Fruit fly (Drosophila melanogaster) whole organism, wandering third instar larva: ENCODE measurements around the gene CG8051.

Experiments
- Abd-B ChIP-seq: fragments of >200 bp; optimal IDR thresholded peaks from 2 replicates; lab custom pipeline; 2017; ENCODE audit warnings: missing biosample characterization, missing genetic modification characterization
- CG32264 ChIP-seq: fragments of 200-800 bp; sonication (Bioruptor generic); optimal IDR thresholded peaks from 2 replicates; lab custom pipeline; 2016; ENCODE audit warnings: missing biosample characterization, missing genetic modification characterization
- CG9705 ChIP-seq: fragments of 200-800 bp; sonication (Bioruptor generic); optimal IDR thresholded peaks from 2 replicates; lab custom pipeline; 2018; ENCODE audit warnings: missing biosample characterization, mild to moderate bottlenecking, missing genetic modification characterization
- CrebA ChIP-seq: fragments of 200-800 bp; sonication (Bioruptor generic); optimal IDR thresholded peaks from 2 replicates; lab custom pipeline; 2016; ENCODE audit warnings: missing biosample characterization, mild to moderate bottlenecking, missing genetic modification characterization, borderline replicate concordance
- Dfd ChIP-seq: fragments of >200 bp; optimal IDR thresholded peaks from 2 replicates; lab custom pipeline; 2017; ENCODE audit warnings: missing biosample characterization, missing genetic modification characterization
- Dif ChIP-seq: fragments of 200-275, 200-300 bp; sonication (Bioruptor generic); optimal IDR thresholded peaks from 2 replicates; lab custom pipeline; 2018; ENCODE audit warnings: missing biosample characterization, missing genetic modification characterization; ENCODE audit not compliant: partially characterized antibody
- GATAd ChIP-seq: sonication (Bioruptor generic); optimal IDR thresholded peaks from 2 replicates; lab custom pipeline; 2016; ENCODE audit warnings: missing biosample characterization, missing genetic modification characterization
- HLH106 ChIP-seq: fragments of 200-800 bp; optimal IDR thresholded peaks from 3 replicates; lab custom pipeline; 2019; ENCODE audit warnings: missing biosample characterization, mild to moderate bottlenecking, missing genetic modification characterization, moderate library complexity
- Hnf4 ChIP-seq: fragments of 200-800 bp; sonication (Bioruptor generic); optimal IDR thresholded peaks from 2 replicates; lab custom pipeline; 2016; ENCODE audit warnings: missing biosample characterization, mild to moderate bottlenecking, missing genetic modification characterization
- Hr78 ChIP-seq: fragments of >200 bp; optimal IDR thresholded peaks from 2 replicates; lab custom pipeline; 2017; ENCODE audit warnings: missing biosample characterization, missing genetic modification characterization
- Hr83 ChIP-seq: fragments of 200-300 bp; sonication (Bioruptor generic); optimal IDR thresholded peaks from 2 replicates; lab custom pipeline; 2016; ENCODE audit warnings: missing biosample characterization, mild to moderate bottlenecking, missing genetic modification characterization, moderate library complexity; ENCODE audit not compliant: poor library complexity, severe bottlenecking
- Jra ChIP-seq: sonication (Bioruptor generic); optimal IDR thresholded peaks from 2 replicates; lab custom pipeline; 2016; ENCODE audit warnings: missing biosample characterization, missing genetic modification characterization
- Mio ChIP-seq: sonication (Bioruptor generic); optimal IDR thresholded peaks from 2 replicates; lab custom pipeline; 2016; ENCODE audit warnings: missing biosample characterization, missing genetic modification characterization
- Myc ChIP-seq: fragments of >200 bp; optimal IDR thresholded peaks from 2 replicates; lab custom pipeline; 2017
- N ChIP-seq: fragments of >200 bp; optimal IDR thresholded peaks from 2 replicates; lab custom pipeline; 2018; ENCODE audit warnings: missing biosample characterization, missing external identifiers, missing genetic modification characterization
- OdsH ChIP-seq: fragments of 200-800 bp; sonication (Bioruptor generic); optimal IDR thresholded peaks from 2 replicates; lab custom pipeline; 2016; ENCODE audit warnings: missing biosample characterization, mild to moderate bottlenecking, missing genetic modification characterization
- Rel ChIP-seq, 2 experiments: fragments of 200-800 bp; sonication (Bioruptor generic) in 1 of 2; optimal IDR thresholded peaks; 2 replicates in 1 of 2; 3 replicates in 1 of 2; lab custom pipeline; 2016 to 2019; ENCODE audit warnings: mild to moderate bottlenecking in 2 of 2, missing biosample characterization in 2 of 2, missing genetic modification characterization in 2 of 2, moderate library complexity in 1 of 2
- Sp1 ChIP-seq: fragments of 200-800 bp; sonication (Bioruptor generic); optimal IDR thresholded peaks from 3 replicates; lab custom pipeline; 2019; ENCODE audit warnings: missing biosample characterization, mild to moderate bottlenecking, missing genetic modification characterization, moderate library complexity
- Vsx2 ChIP-seq: fragments of 200-300, 225-300 bp; sonication (Bioruptor generic); optimal IDR thresholded peaks from 2 replicates; lab custom pipeline; 2018; ENCODE audit warnings: missing biosample characterization, missing genetic modification characterization; ENCODE audit not compliant: partially characterized antibody
- br ChIP-seq: fragments of 200-800 bp; sonication (Bioruptor generic); optimal IDR thresholded peaks from 2 replicates; lab custom pipeline; 2016; ENCODE audit warnings: missing biosample characterization, missing genetic modification characterization
- dl ChIP-seq, 2 experiments: fragments of 175-275, 200-275 bp in 1 of 2; fragments of 200-275 bp in 1 of 2; sonication (Bioruptor generic); optimal IDR thresholded peaks; lab custom pipeline; 2018; ENCODE audit warnings: mild to moderate bottlenecking in 2 of 2, missing biosample characterization in 2 of 2, missing genetic modification characterization in 2 of 2, moderate library complexity in 2 of 2; ENCODE audit not compliant: partially characterized antibody in 2 of 2, insufficient read depth in 1 of 2
- dmrt93B ChIP-seq: fragments of 200-800 bp; sonication (Bioruptor generic); optimal IDR thresholded peaks from 2 replicates; lab custom pipeline; 2018; ENCODE audit warnings: missing biosample characterization, mild to moderate bottlenecking, missing genetic modification characterization
- dsf ChIP-seq: sonication (Bioruptor generic); optimal IDR thresholded peaks from 2 replicates; lab custom pipeline; 2016; ENCODE audit warnings: missing biosample characterization, missing genetic modification characterization, borderline replicate concordance
- ey ChIP-seq: fragments of 200-800 bp; sonication (Bioruptor generic); optimal IDR thresholded peaks from 2 replicates; lab custom pipeline; 2016; ENCODE audit warnings: missing biosample characterization, missing genetic modification characterization
- foxo ChIP-seq, 2 experiments: fragments of 200-800 bp; sonication (Bioruptor generic); optimal IDR thresholded peaks; 2 replicates in 1 of 2; 3 replicates in 1 of 2; lab custom pipeline; 2016 to 2017; ENCODE audit warnings: missing biosample characterization in 2 of 2, missing genetic modification characterization in 2 of 2
- fru ChIP-seq: fragments of 200-800 bp; sonication (Bioruptor generic); optimal IDR thresholded peaks from 3 replicates; lab custom pipeline; 2016; ENCODE audit warnings: missing biosample characterization, mild to moderate bottlenecking, missing genetic modification characterization
- h ChIP-seq: fragments of 200-800 bp; sonication (Bioruptor generic); optimal IDR thresholded peaks from 3 replicates; lab custom pipeline; 2016; ENCODE audit warnings: missing biosample characterization, mild to moderate bottlenecking, missing genetic modification characterization
- jim ChIP-seq: fragments of 175-275, 200-325 bp; sonication (Bioruptor generic); optimal IDR thresholded peaks from 2 replicates; lab custom pipeline; 2016; ENCODE audit warnings: missing biosample characterization, mild to moderate bottlenecking, missing genetic modification characterization
- lola ChIP-seq: fragments of >200 bp; optimal IDR thresholded peaks from 2 replicates; lab custom pipeline; 2017; ENCODE audit warnings: missing biosample characterization, missing genetic modification characterization
- pan ChIP-seq: fragments of >200 bp; optimal IDR thresholded peaks from 2 replicates; lab custom pipeline; 2017
- psq ChIP-seq: fragments of 200-800 bp; sonication (Bioruptor generic); optimal IDR thresholded peaks from 3 replicates; lab custom pipeline; 2017; ENCODE audit warnings: missing biosample characterization, mild to moderate bottlenecking, missing genetic modification characterization, moderate library complexity
- rgr ChIP-seq: fragments of 200-800 bp; sonication (Bioruptor generic); optimal IDR thresholded peaks from 3 replicates; lab custom pipeline; 2016; ENCODE audit warnings: missing biosample characterization, mild to moderate bottlenecking, missing genetic modification characterization
- sv ChIP-seq: fragments of 200-800 bp; sonication (Bioruptor generic); optimal IDR thresholded peaks from 3 replicates; lab custom pipeline; 2016; ENCODE audit warnings: missing biosample characterization, missing genetic modification characterization
- tai ChIP-seq: sonication (Bioruptor generic); optimal IDR thresholded peaks from 2 replicates; lab custom pipeline; 2016; ENCODE audit warnings: missing biosample characterization, missing genetic modification characterization
- usp ChIP-seq: fragments of >200 bp; optimal IDR thresholded peaks from 2 replicates; lab custom pipeline; 2017; ENCODE audit warnings: missing biosample characterization, missing genetic modification characterization
- woc ChIP-seq: sonication (Bioruptor generic); optimal IDR thresholded peaks from 2 replicates; lab custom pipeline; 2016; ENCODE audit warnings: missing biosample characterization, mild to moderate bottlenecking, missing genetic modification characterization

CG8051 gene

DNA sequence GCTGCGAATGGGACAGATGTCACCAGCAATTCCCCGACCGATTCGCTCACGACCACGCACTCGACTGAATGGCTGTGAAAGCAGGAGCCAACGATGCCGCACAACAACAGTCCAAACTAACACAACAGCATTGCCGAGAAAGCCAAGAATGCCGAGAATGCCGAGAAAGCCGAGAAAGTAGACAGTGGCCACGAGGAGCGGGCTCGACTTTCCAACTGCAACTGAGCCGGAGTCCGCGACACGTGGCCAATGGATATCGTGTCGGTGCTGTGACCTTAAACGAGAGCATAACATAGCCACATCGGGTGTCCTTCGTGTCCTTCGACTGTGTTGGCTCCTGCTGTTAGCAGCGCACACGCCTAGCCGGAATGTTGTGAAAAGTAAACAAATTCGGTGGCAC, 40.5 kb upstream of the CG8051 start, which contains the start of gene nAChRalpha7:
TSS of gene nAChRalpha7 (minus strand) at position 226 of the 400 bp plus-strand sequence.
- TF ChIP-seq usp (GFP tag; lab: Kevin White, UChicago), result no peak

DNA sequence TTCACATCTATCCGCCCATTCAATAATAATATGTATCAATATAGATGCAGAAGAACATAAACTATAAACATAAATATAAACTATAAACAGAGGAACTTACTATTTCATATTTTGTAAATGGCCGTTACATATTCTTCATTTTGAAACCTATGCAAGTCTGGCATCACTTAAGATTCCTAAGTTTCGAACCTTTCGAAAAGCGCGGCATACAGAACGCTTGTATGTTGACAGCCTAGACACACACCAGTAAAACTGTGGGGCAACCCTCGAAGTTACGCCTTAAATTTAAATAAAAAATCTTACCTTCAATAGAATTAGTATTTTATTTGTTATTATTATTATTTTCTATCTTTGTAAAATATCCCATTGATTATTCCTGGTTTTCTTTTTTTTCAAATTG, 19.0 kb upstream of the CG8051 start:
- TF ChIP-seq pan (lab: Kevin White, UChicago), result no peak
- TF ChIP-seq Myc (lab: Kevin White, UChicago), result peak; percentile 59
- TF ChIP-seq, all 38 proteins: peak for 1

DNA sequence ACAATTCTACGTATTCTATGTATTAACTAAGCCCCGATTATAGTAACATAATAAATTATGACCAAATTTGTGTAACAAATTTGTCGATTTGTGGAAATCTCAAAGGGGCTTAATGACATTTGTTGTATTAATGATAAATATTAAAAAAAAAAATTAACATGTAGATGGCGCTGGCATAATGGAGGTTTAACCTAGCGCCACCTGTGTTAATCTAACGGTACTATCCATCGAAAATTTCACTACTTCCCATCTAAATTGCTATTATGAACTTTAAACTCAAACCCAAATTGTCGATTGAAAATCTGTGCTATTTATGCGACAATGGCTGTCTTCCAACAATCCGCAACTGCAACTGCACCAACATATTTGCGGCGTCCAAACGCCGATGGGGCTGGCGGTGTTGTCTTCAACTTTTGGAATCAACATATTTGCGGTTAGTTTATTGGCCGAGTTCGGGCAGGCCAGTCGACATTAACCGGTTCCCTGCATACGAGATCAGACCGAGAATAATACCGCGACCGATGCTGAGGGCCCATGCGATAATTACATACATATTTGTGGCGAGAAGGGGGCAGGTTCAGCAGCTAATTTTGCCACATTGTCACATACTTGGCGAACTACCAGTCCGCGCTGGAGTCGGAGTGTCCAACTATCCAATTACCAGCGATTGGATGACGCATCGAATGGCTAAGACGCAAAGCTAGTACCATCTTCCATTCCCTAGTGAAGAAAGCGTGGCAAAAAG, 18.2 kb upstream of the CG8051 start:
- TF ChIP-seq Vsx2 (GFP tag; lab: Kevin White, UChicago) (peak; percentile 79), foxo (GFP tag; optimal IDR thresholded peaks at IDR 0.05; lab: Kevin White, UChicago) (no peak)
- TF ChIP-seq, all 38 proteins: peak for 1

DNA sequence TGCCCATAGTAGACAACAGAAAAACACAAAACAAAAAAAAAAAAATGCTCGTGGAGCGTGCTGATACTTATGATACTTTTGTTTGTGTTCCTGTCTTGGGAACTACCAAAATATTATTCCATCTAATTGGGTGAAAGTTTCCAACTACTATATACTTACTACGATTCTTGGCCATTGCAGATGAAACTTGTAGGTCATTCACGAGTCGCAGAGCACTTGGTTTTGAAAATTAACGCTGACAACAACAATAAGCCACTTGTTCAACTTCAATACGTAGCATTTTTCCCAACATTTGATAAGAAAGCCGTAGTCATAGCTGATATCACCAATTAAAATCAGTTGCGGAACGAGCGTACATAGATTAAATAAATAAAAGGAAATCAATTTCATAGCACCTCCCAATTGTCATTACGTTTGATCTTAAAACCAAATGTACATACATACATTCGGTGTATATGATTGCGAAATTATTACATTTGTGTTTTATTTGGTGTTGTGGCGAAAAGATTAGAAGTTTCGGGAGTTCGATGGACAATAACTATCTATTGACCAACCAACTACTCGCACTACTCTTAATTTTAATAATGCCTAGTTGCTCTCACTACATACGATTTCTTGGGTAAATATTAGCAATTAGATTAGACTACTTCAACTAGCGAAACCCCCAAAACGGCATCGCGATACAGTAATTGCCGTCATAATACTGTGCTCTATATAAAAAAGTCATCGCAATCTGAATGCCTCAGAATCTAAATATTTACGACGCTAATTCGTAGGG, 17.0 kb upstream of the CG8051 start:
- TF ChIP-seq br (GFP tag; lab: Kevin White, UChicago) (no peak), tai (GFP tag; lab: Kevin White, UChicago) (no peak), Abd-B (no peak), Hr78 (GFP tag; lab: Kevin White, UChicago) (no peak), HLH106 (tag; lab: Kevin White, UChicago) (no peak), jim (GFP tag; lab: Kevin White, UChicago) (no peak), Rel (GFP tag; optimal IDR thresholded peaks at IDR 0.05; lab: Kevin White, UChicago) (no peak), Rel (tag; optimal IDR thresholded peaks at IDR 0.05; lab: Kevin White, UChicago) (no peak), ey (GFP tag; lab: Kevin White, UChicago) (no peak), Myc (lab: Kevin White, UChicago) (no peak), rgr (no peak), CrebA (GFP tag; lab: Kevin White, UChicago) (no peak), sv (GFP tag; lab: Kevin White, UChicago) (no peak), h (GFP tag; lab: Kevin White, UChicago) (no peak), fru (no peak), dmrt93B (GFP tag; lab: Kevin White, UChicago) (no peak)

DNA sequence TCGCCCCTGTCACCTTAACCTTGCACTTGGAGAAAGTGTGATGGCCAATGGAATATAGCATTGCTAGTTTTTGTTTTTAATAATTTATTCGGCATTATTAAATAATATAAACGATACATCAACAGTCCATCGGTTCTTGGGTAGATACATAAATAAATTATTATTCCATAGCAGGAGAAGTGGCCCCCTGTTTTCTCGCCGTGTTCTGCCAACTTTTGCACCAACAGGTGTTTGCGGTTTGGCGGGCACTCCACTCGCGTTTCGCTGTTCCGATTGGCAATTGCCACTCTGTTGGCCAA, 16.1 kb upstream of the CG8051 start:
- peak; percentile 81 for TF ChIP-seq Sp1 (GFP tag; lab: Kevin White, UChicago)
- peak; percentile 18 for TF ChIP-seq CG9705 (GFP tag; lab: Kevin White, UChicago)
- TF ChIP-seq sv (GFP tag; lab: Kevin White, UChicago), result peak; percentile 73
- no peak for TF ChIP-seq jim (GFP tag; lab: Kevin White, UChicago)
- no peak for TF ChIP-seq Mio
- TF ChIP-seq N (GFP tag; lab: Kevin White, UChicago), result no peak
- TF ChIP-seq CrebA (GFP tag; lab: Kevin White, UChicago), result peak; percentile 53
- no peak for TF ChIP-seq Vsx2 (GFP tag; lab: Kevin White, UChicago)
- peak; percentile 88 for TF ChIP-seq ey (GFP tag; lab: Kevin White, UChicago)
- TF ChIP-seq Hr83, result peak; percentile 2
- no peak for TF ChIP-seq GATAd (GFP tag; lab: Kevin White, UChicago)
- peak; percentile 44 for TF ChIP-seq Jra (GFP tag; lab: Kevin White, UChicago)
- peak; percentile 63 for TF ChIP-seq woc (GFP tag; lab: Kevin White, UChicago)
- TF ChIP-seq fru, result peak; percentile 94
- peak; percentile 91 for TF ChIP-seq OdsH (GFP tag; lab: Kevin White, UChicago)
- TF ChIP-seq lola (GFP tag; lab: Kevin White, UChicago), result no peak
- peak; percentile 35 to 93 for TF ChIP-seq foxo (GFP tag; optimal IDR thresholded peaks at IDR 0.05; lab: Kevin White, UChicago)
- no peak for TF ChIP-seq Dfd (GFP tag; lab: Kevin White, UChicago)
- no peak for TF ChIP-seq Dif (GFP tag; lab: Kevin White, UChicago)
- peak; percentile 81 for TF ChIP-seq psq (GFP tag; lab: Kevin White, UChicago)
- no peak for TF ChIP-seq pan (lab: Kevin White, UChicago)
- no peak for TF ChIP-seq usp (GFP tag; lab: Kevin White, UChicago)
- TF ChIP-seq h (GFP tag; lab: Kevin White, UChicago), result peak; percentile 91
- TF ChIP-seq br (GFP tag; lab: Kevin White, UChicago), result peak; percentile 94
- TF ChIP-seq HLH106 (tag; lab: Kevin White, UChicago), result peak; percentile 84
- TF ChIP-seq dmrt93B (GFP tag; lab: Kevin White, UChicago), result peak; percentile 74
- no peak for TF ChIP-seq Hr78 (GFP tag; lab: Kevin White, UChicago)
- peak; percentile 12 for TF ChIP-seq Rel (GFP tag; optimal IDR thresholded peaks at IDR 0.05; lab: Kevin White, UChicago)
- TF ChIP-seq Rel (tag; optimal IDR thresholded peaks at IDR 0.05; lab: Kevin White, UChicago), result peak; percentile 35
- TF ChIP-seq dl (GFP tag; optimal IDR thresholded peaks at IDR 0.05; lab: Kevin White, UChicago; ENCODE audit: insufficient read depth in 1 of 2, partially characterized antibody in 2 of 2), result no peak
- TF ChIP-seq CG32264 (GFP tag; lab: Kevin White, UChicago), result peak; percentile 60
- no peak for TF ChIP-seq dsf (GFP tag; lab: Kevin White, UChicago)
- TF ChIP-seq Hnf4 (GFP tag; lab: Kevin White, UChicago), result peak; percentile 81
- TF ChIP-seq Abd-B, result no peak
